Fruit fly (Drosophila melanogaster) whole organism: Measurements from ENCODE around the gene Mcm2.

Experiments used
- CG8478 ChIP-seq: fragments of >200 bp; optimal IDR thresholded peaks from 2 replicates; lab custom pipeline; 2018; ENCODE audit warnings: inconsistent platforms
- Dll ChIP-seq: fragments of >200 bp; optimal IDR thresholded peaks from 2 replicates; lab custom pipeline; 2017
- EcR ChIP-seq, 2 experiments: fragments of >200 bp; optimal IDR thresholded peaks; 2 replicates each; lab custom pipeline; 2017; ENCODE audit warnings: missing biosample characterization in 2 of 2, missing genetic modification characterization in 2 of 2, missing genetic modification reagents in 2 of 2
- pan ChIP-seq: fragments of >200 bp; optimal IDR thresholded peaks from 2 replicates; lab custom pipeline; 2017
- psq ChIP-seq: fragments of >200 bp; optimal IDR thresholded peaks from 2 replicates; lab custom pipeline; 2017
- usp ChIP-seq: fragments of >200 bp; optimal IDR thresholded peaks from 2 replicates; lab custom pipeline; 2017; ENCODE audit warnings: missing biosample characterization, missing genetic modification characterization, mixed read lengths

The Mcm2 gene

dm6 chr3R:8277494-8278293 lies 12.9 kb downstream of the Mcm2 start, which contains the start of gene ato:
TSS of gene ato (plus strand) at chr3R:8278052.
- TF ChIP-seq pan (lab: Kevin White, UChicago): no peak
- no peak for TF ChIP-seq CG8478 (lab: Kevin White, UChicago)
- no peak for TF ChIP-seq Dll

dm6 chr3R:8279970-8280369 lies 15.2 kb downstream of the Mcm2 start:
- TF ChIP-seq CG8478 (lab: Kevin White, UChicago): no peak
- no peak for TF ChIP-seq EcR (GFP tag; optimal IDR thresholded peaks at IDR 0.05; lab: Kevin White, UChicago)
- TF ChIP-seq pan (lab: Kevin White, UChicago): no peak
- TF ChIP-seq Dll: no peak
- TF ChIP-seq psq (lab: Kevin White, UChicago): no peak
- no peak for TF ChIP-seq usp (GFP tag; lab: Kevin White, UChicago)

dm6 chr3R:8282727-8283126 lies 18.0 kb downstream of the Mcm2 start:
- TF ChIP-seq CG8478 (lab: Kevin White, UChicago) (no peak), EcR (GFP tag; optimal IDR thresholded peaks at IDR 0.05; lab: Kevin White, UChicago) (no peak), usp (GFP tag; lab: Kevin White, UChicago) (no peak), pan (lab: Kevin White, UChicago) (no peak), psq (lab: Kevin White, UChicago) (no peak), Dll (no peak)

- TF ChIP-seq pan (lab: Kevin White, UChicago) (no peak), CG8478 (lab: Kevin White, UChicago) (no peak), EcR (GFP tag; optimal IDR thresholded peaks at IDR 0.05; lab: Kevin White, UChicago) (no peak), Dll (no peak), psq (lab: Kevin White, UChicago) (no peak)
These were observed 19.5 kb downstream of the Mcm2 start for dm6 chr3R:8284234-8284633.

- TF ChIP-seq pan (lab: Kevin White, UChicago): no peak
- no peak for TF ChIP-seq Dll
- TF ChIP-seq usp (GFP tag; lab: Kevin White, UChicago): no peak
- no peak for TF ChIP-seq CG8478 (lab: Kevin White, UChicago)
- no peak for TF ChIP-seq psq (lab: Kevin White, UChicago)
- TF ChIP-seq EcR (GFP tag; optimal IDR thresholded peaks at IDR 0.05; lab: Kevin White, UChicago): no peak
These were observed 21.1 kb downstream of the Mcm2 start for dm6 chr3R:8285727-8286344.

dm6 chr3R:8287697-8288096 lies 22.9 kb downstream of the Mcm2 start, which contains the start of gene Nazo:
TSS of gene Nazo (plus strand) at chr3R:8287876.
- no peak for TF ChIP-seq Dll
- no peak for TF ChIP-seq usp (GFP tag; lab: Kevin White, UChicago)
- no peak for TF ChIP-seq CG8478 (lab: Kevin White, UChicago)
- TF ChIP-seq EcR (GFP tag; optimal IDR thresholded peaks at IDR 0.05; lab: Kevin White, UChicago): no peak
- no peak for TF ChIP-seq psq (lab: Kevin White, UChicago)
- no peak for TF ChIP-seq pan (lab: Kevin White, UChicago)

- no peak for TF ChIP-seq pan (lab: Kevin White, UChicago)
- TF ChIP-seq EcR (GFP tag; optimal IDR thresholded peaks at IDR 0.05; lab: Kevin White, UChicago): no peak
- no peak for TF ChIP-seq psq (lab: Kevin White, UChicago)
- TF ChIP-seq usp (GFP tag; lab: Kevin White, UChicago): no peak
- no peak for TF ChIP-seq CG8478 (lab: Kevin White, UChicago)
- no peak for TF ChIP-seq Dll
These were observed 24.0 kb downstream of the Mcm2 start for dm6 chr3R:8288790-8289189.

dm6 chr3R:8290478-8290877 lies 25.7 kb downstream of the Mcm2 start, which contains the start of gene CG11672:
TSS of gene CG11672 (minus strand) at chr3R:8290578.
- TF ChIP-seq Dll (no peak), EcR (GFP tag; optimal IDR thresholded peaks at IDR 0.05; lab: Kevin White, UChicago) (no peak), usp (GFP tag; lab: Kevin White, UChicago) (no peak), pan (lab: Kevin White, UChicago) (no peak), psq (lab: Kevin White, UChicago) (no peak), CG8478 (lab: Kevin White, UChicago) (no peak)

dm6 chr3R:8290940-8291339 lies 26.2 kb downstream of the Mcm2 start, which contains the start of gene CG31464:
TSS of gene CG31464 (plus strand) at chr3R:8291240.
- no peak for TF ChIP-seq CG8478 (lab: Kevin White, UChicago)

- TF ChIP-seq usp (GFP tag; lab: Kevin White, UChicago) (no peak), EcR (GFP tag; optimal IDR thresholded peaks at IDR 0.05; lab: Kevin White, UChicago) (no peak), Dll (no peak), pan (lab: Kevin White, UChicago) (no peak), psq (lab: Kevin White, UChicago) (no peak), CG8478 (lab: Kevin White, UChicago) (no peak)
These were observed 27.3 kb downstream of the Mcm2 start, which contains the start of gene CG31463 for dm6 chr3R:8292034-8292433. TSS of gene CG31463 (plus strand) at chr3R:8292335.

dm6 chr3R:8300928-8301752 lies 36.4 kb downstream of the Mcm2 start, which contains the start of the genes CG9626 and mRpL1:
TSS of gene CG9626 (minus strand) at chr3R:8300978.
TSS of gene mRpL1 (plus strand) at chr3R:8301440.
- no peak for TF ChIP-seq EcR (GFP tag; optimal IDR thresholded peaks at IDR 0.05; lab: Kevin White, UChicago)
- no peak for TF ChIP-seq usp (GFP tag; lab: Kevin White, UChicago)
- no peak for TF ChIP-seq Dll
- no peak for TF ChIP-seq psq (lab: Kevin White, UChicago)
- TF ChIP-seq pan (lab: Kevin White, UChicago): no peak
- TF ChIP-seq CG8478 (lab: Kevin White, UChicago): no peak
